Fruit fly (Drosophila melanogaster): ENCODE data around the gene Atg17.

The Atg17 gene

DNA sequence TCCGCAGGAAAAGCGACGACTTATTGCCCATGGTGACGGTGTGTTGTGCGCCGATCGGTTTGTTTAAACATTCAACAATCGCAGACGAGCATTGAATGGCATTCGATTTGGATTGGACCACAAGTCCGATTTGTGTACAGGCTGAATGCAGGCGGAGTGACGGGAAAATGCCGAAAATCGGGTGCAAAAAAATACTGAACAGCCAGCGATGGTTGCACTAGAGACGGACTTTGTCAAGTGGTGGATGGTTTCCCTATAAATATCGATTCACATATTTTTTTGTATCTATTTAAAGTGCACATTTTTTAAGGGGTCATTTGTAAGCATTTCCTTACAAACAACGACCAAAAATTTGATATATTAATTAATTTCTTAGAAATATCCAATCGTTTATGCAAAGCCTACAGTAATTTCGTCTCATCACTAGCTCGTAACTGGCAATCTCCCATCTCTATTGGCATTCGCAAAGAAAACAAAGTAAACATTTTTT lies 14.8 kb upstream of the Atg17 start, which contains the start of the genes elm and MED27 (continued):
- TF ChIP-seq CG18599 (GFP tag; optimal IDR thresholded peaks at IDR 0.05) (peak; percentile 92), CG9876 (GFP tag; optimal IDR thresholded peaks at IDR 0.05) (peak; percentile 80), CG1647 (GFP tag; optimal IDR thresholded peaks at IDR 0.05) (peak; percentile 89), CG31224 (GFP tag; IDR thresholded peaks at IDR 0.05) (peak; percentile 87), peb (GFP tag; IDR thresholded peaks at IDR 0.05) (peak; percentile 85), CG12219 (GFP tag; optimal IDR thresholded peaks at IDR 0.05) (peak; percentile 75), ara (GFP tag; IDR thresholded peaks at IDR 0.05) (peak; percentile 90), grau (tag; optimal IDR thresholded peaks at IDR 0.05) (peak; percentile 93), PHDP (tag; optimal IDR thresholded peaks at IDR 0.05) (peak; percentile 90), CG8765 (GFP tag; IDR thresholded peaks at IDR 0.05) (peak; percentile 92), D19B (GFP tag; optimal IDR thresholded peaks at IDR 0.05) (peak; percentile 72), CG6683 (GFP tag; optimal IDR thresholded peaks at IDR 0.05) (peak; percentile 52), btn (GFP tag; optimal IDR thresholded peaks at IDR 0.05) (peak; percentile 71), zen2 (GFP tag; IDR thresholded peaks at IDR 0.05; ENCODE audit: partially characterized antibody) (peak; percentile 68; the same call in 1 of the 3 replicates), salm (tag; optimal IDR thresholded peaks at IDR 0.05) (peak; percentile 76), Myb (GFP tag; optimal IDR thresholded peaks at IDR 0.05) (peak; percentile 83), Antp (GFP tag; optimal IDR thresholded peaks at IDR 0.05) (peak; percentile 88), twi (tag; optimal IDR thresholded peaks at IDR 0.05) (peak; percentile 90), CG17912 (GFP tag; optimal IDR thresholded peaks at IDR 0.05) (no peak), CG3726 (GFP tag; IDR thresholded peaks at IDR 0.05) (peak; percentile 86; the same call in 2 of the 3 replicates), chinmo (GFP tag; IDR thresholded peaks at IDR 0.05; ENCODE audit: partially characterized antibody) (peak; percentile 89; the same call in 2 of the 4 replicates), seq (GFP tag; IDR thresholded peaks at IDR 0.05) (peak; percentile 85), Ets97D (GFP tag; optimal IDR thresholded peaks at IDR 0.05) (peak; percentile 91), Tbp (GFP tag; optimal IDR thresholded peaks at IDR 0.05) (no peak), CG9932 (GFP tag; IDR thresholded peaks at IDR 0.05) (peak; percentile 98), CG7963 (GFP tag; IDR thresholded peaks at IDR 0.05; ENCODE audit: partially characterized antibody) (peak; percentile 58; the same call in 1 of the 3 replicates), CG17361 (GFP tag; IDR thresholded peaks at IDR 0.05) (peak; percentile 95), Side (GFP tag; optimal IDR thresholded peaks at IDR 0.05) (peak; percentile 89), crol (GFP tag; IDR thresholded peaks at IDR 0.05) (peak; percentile 59; the same call in 1 of the 2 replicates), Dip3 (GFP tag; optimal IDR thresholded peaks at IDR 0.05) (peak; percentile 92), CG7786 (GFP tag; optimal IDR thresholded peaks at IDR 0.05) (peak; percentile 91), vfl (GFP tag; optimal IDR thresholded peaks at IDR 0.05) (peak; percentile 94), ttk (GFP tag; IDR thresholded peaks at IDR 0.05) (peak; percentile 89), Opbp (GFP tag; IDR thresholded peaks at IDR 0.05; ENCODE audit: partially characterized antibody) (peak; percentile 83), row (GFP tag; IDR thresholded peaks at IDR 0.05) (peak; percentile 99), CG14965 (GFP tag; optimal IDR thresholded peaks at IDR 0.05; ENCODE audit: borderline replicate concordance) (peak; percentile 25), Oaz (GFP tag; IDR thresholded peaks at IDR 0.05) (peak; percentile 84), otp (GFP tag; IDR thresholded peaks at IDR 0.05) (peak; percentile 86), CG5953 (GFP tag; IDR thresholded peaks at IDR 0.05) (peak; percentile 71; the same call in 1 of the 2 replicates), amos (GFP tag; IDR thresholded peaks at IDR 0.05; ENCODE audit: partially characterized antibody) (peak; percentile 91), ab (GFP tag; optimal IDR thresholded peaks at IDR 0.05) (peak; percentile 80), H2.0 (GFP tag; IDR thresholded peaks at IDR 0.05) (peak; percentile 93), CG14667 (GFP tag; IDR thresholded peaks at IDR 0.05) (peak; percentile 92), CG11504 (tag; optimal IDR thresholded peaks at IDR 0.05) (peak; percentile 89), CG6689 (GFP tag; IDR thresholded peaks at IDR 0.05) (peak; percentile 93), NfI (GFP tag; optimal IDR thresholded peaks at IDR 0.05) (peak; percentile 90), ro (GFP tag; IDR thresholded peaks at IDR 0.05) (peak; percentile 87), CG8359 (GFP tag; optimal IDR thresholded peaks at IDR 0.05; ENCODE audit: borderline replicate concordance) (peak; percentile 69), Max (GFP tag; optimal IDR thresholded peaks at IDR 0.05) (peak; percentile 96), chm (GFP tag; IDR thresholded peaks at IDR 0.05) (peak; percentile 74; the same call in 1 of the 2 replicates), CG11695 (GFP tag; IDR thresholded peaks at IDR 0.05) (peak; percentile 79)
